Fruit fly (Drosophila melanogaster) whole organism, wandering third instar larva: ENCODE results near the gene cbt.

ENCODE experiments used
- Abd-B ChIP-seq: fragments of >200 bp; optimal IDR thresholded peaks from 2 replicates; lab custom pipeline; 2017; ENCODE audit warnings: missing biosample characterization, missing genetic modification characterization
- CG32264 ChIP-seq: fragments of 200-800 bp; sonication (Bioruptor generic); optimal IDR thresholded peaks from 2 replicates; lab custom pipeline; 2016; ENCODE audit warnings: missing biosample characterization, missing genetic modification characterization
- CG9705 ChIP-seq: fragments of 200-800 bp; sonication (Bioruptor generic); optimal IDR thresholded peaks from 2 replicates; lab custom pipeline; 2018; ENCODE audit warnings: missing biosample characterization, mild to moderate bottlenecking, missing genetic modification characterization
- CrebA ChIP-seq: fragments of 200-800 bp; sonication (Bioruptor generic); optimal IDR thresholded peaks from 2 replicates; lab custom pipeline; 2016; ENCODE audit warnings: missing biosample characterization, mild to moderate bottlenecking, missing genetic modification characterization, borderline replicate concordance
- Dfd ChIP-seq: fragments of >200 bp; optimal IDR thresholded peaks from 2 replicates; lab custom pipeline; 2017; ENCODE audit warnings: missing biosample characterization, missing genetic modification characterization
- Dif ChIP-seq: fragments of 200-275, 200-300 bp; sonication (Bioruptor generic); optimal IDR thresholded peaks from 2 replicates; lab custom pipeline; 2018; ENCODE audit warnings: missing biosample characterization, missing genetic modification characterization; ENCODE audit not compliant: partially characterized antibody
- GATAd ChIP-seq: sonication (Bioruptor generic); optimal IDR thresholded peaks from 2 replicates; lab custom pipeline; 2016; ENCODE audit warnings: missing biosample characterization, missing genetic modification characterization
- HLH106 ChIP-seq: fragments of 200-800 bp; optimal IDR thresholded peaks from 3 replicates; lab custom pipeline; 2019; ENCODE audit warnings: missing biosample characterization, mild to moderate bottlenecking, missing genetic modification characterization, moderate library complexity
- Hnf4 ChIP-seq: fragments of 200-800 bp; sonication (Bioruptor generic); optimal IDR thresholded peaks from 2 replicates; lab custom pipeline; 2016; ENCODE audit warnings: missing biosample characterization, mild to moderate bottlenecking, missing genetic modification characterization
- Hr78 ChIP-seq: fragments of >200 bp; optimal IDR thresholded peaks from 2 replicates; lab custom pipeline; 2017; ENCODE audit warnings: missing biosample characterization, missing genetic modification characterization
- Hr83 ChIP-seq: fragments of 200-300 bp; sonication (Bioruptor generic); optimal IDR thresholded peaks from 2 replicates; lab custom pipeline; 2016; ENCODE audit warnings: missing biosample characterization, mild to moderate bottlenecking, missing genetic modification characterization, moderate library complexity; ENCODE audit not compliant: poor library complexity, severe bottlenecking
- Jra ChIP-seq: sonication (Bioruptor generic); optimal IDR thresholded peaks from 2 replicates; lab custom pipeline; 2016; ENCODE audit warnings: missing biosample characterization, missing genetic modification characterization
- Mio ChIP-seq: sonication (Bioruptor generic); optimal IDR thresholded peaks from 2 replicates; lab custom pipeline; 2016; ENCODE audit warnings: missing biosample characterization, missing genetic modification characterization
- Myc ChIP-seq: fragments of >200 bp; optimal IDR thresholded peaks from 2 replicates; lab custom pipeline; 2017
- N ChIP-seq: fragments of >200 bp; optimal IDR thresholded peaks from 2 replicates; lab custom pipeline; 2018; ENCODE audit warnings: missing biosample characterization, missing external identifiers, missing genetic modification characterization
- OdsH ChIP-seq: fragments of 200-800 bp; sonication (Bioruptor generic); optimal IDR thresholded peaks from 2 replicates; lab custom pipeline; 2016; ENCODE audit warnings: missing biosample characterization, mild to moderate bottlenecking, missing genetic modification characterization
- Rel ChIP-seq, 2 experiments: fragments of 200-800 bp; sonication (Bioruptor generic) in 1 of 2; optimal IDR thresholded peaks; 2 replicates in 1 of 2; 3 replicates in 1 of 2; lab custom pipeline; 2016 to 2019; ENCODE audit warnings: mild to moderate bottlenecking in 2 of 2, missing biosample characterization in 2 of 2, missing genetic modification characterization in 2 of 2, moderate library complexity in 1 of 2
- Sp1 ChIP-seq: fragments of 200-800 bp; sonication (Bioruptor generic); optimal IDR thresholded peaks from 3 replicates; lab custom pipeline; 2019; ENCODE audit warnings: missing biosample characterization, mild to moderate bottlenecking, missing genetic modification characterization, moderate library complexity
- Vsx2 ChIP-seq: fragments of 200-300, 225-300 bp; sonication (Bioruptor generic); optimal IDR thresholded peaks from 2 replicates; lab custom pipeline; 2018; ENCODE audit warnings: missing biosample characterization, missing genetic modification characterization; ENCODE audit not compliant: partially characterized antibody
- br ChIP-seq: fragments of 200-800 bp; sonication (Bioruptor generic); optimal IDR thresholded peaks from 2 replicates; lab custom pipeline; 2016; ENCODE audit warnings: missing biosample characterization, missing genetic modification characterization
- brk ChIP-seq: fragments of 200-800 bp; sonication (Bioruptor generic); optimal IDR thresholded peaks from 2 replicates; lab custom pipeline; 2016; ENCODE audit warnings: missing biosample characterization, mild to moderate bottlenecking, missing genetic modification characterization
- dl ChIP-seq, 2 experiments: fragments of 175-275, 200-275 bp in 1 of 2; fragments of 200-275 bp in 1 of 2; sonication (Bioruptor generic); optimal IDR thresholded peaks; lab custom pipeline; 2018; ENCODE audit warnings: mild to moderate bottlenecking in 2 of 2, missing biosample characterization in 2 of 2, missing genetic modification characterization in 2 of 2, moderate library complexity in 2 of 2; ENCODE audit not compliant: partially characterized antibody in 2 of 2, insufficient read depth in 1 of 2
- dmrt93B ChIP-seq: fragments of 200-800 bp; sonication (Bioruptor generic); optimal IDR thresholded peaks from 2 replicates; lab custom pipeline; 2018; ENCODE audit warnings: missing biosample characterization, mild to moderate bottlenecking, missing genetic modification characterization
- dsf ChIP-seq: sonication (Bioruptor generic); optimal IDR thresholded peaks from 2 replicates; lab custom pipeline; 2016; ENCODE audit warnings: missing biosample characterization, missing genetic modification characterization, borderline replicate concordance
- ey ChIP-seq: fragments of 200-800 bp; sonication (Bioruptor generic); optimal IDR thresholded peaks from 2 replicates; lab custom pipeline; 2016; ENCODE audit warnings: missing biosample characterization, missing genetic modification characterization
- foxo ChIP-seq, 2 experiments: fragments of 200-800 bp; sonication (Bioruptor generic); optimal IDR thresholded peaks; 2 replicates in 1 of 2; 3 replicates in 1 of 2; lab custom pipeline; 2016 to 2017; ENCODE audit warnings: missing biosample characterization in 2 of 2, missing genetic modification characterization in 2 of 2
- fru ChIP-seq: fragments of 200-800 bp; sonication (Bioruptor generic); optimal IDR thresholded peaks from 3 replicates; lab custom pipeline; 2016; ENCODE audit warnings: missing biosample characterization, mild to moderate bottlenecking, missing genetic modification characterization
- h ChIP-seq: fragments of 200-800 bp; sonication (Bioruptor generic); optimal IDR thresholded peaks from 3 replicates; lab custom pipeline; 2016; ENCODE audit warnings: missing biosample characterization, mild to moderate bottlenecking, missing genetic modification characterization
- jim ChIP-seq: fragments of 175-275, 200-325 bp; sonication (Bioruptor generic); optimal IDR thresholded peaks from 2 replicates; lab custom pipeline; 2016; ENCODE audit warnings: missing biosample characterization, mild to moderate bottlenecking, missing genetic modification characterization
- lola ChIP-seq: fragments of >200 bp; optimal IDR thresholded peaks from 2 replicates; lab custom pipeline; 2017; ENCODE audit warnings: missing biosample characterization, missing genetic modification characterization
- pan ChIP-seq: fragments of >200 bp; optimal IDR thresholded peaks from 2 replicates; lab custom pipeline; 2017
- psq ChIP-seq: fragments of 200-800 bp; sonication (Bioruptor generic); optimal IDR thresholded peaks from 3 replicates; lab custom pipeline; 2017; ENCODE audit warnings: missing biosample characterization, mild to moderate bottlenecking, missing genetic modification characterization, moderate library complexity
- rgr ChIP-seq: fragments of 200-800 bp; sonication (Bioruptor generic); optimal IDR thresholded peaks from 3 replicates; lab custom pipeline; 2016; ENCODE audit warnings: missing biosample characterization, mild to moderate bottlenecking, missing genetic modification characterization
- sage ChIP-seq: fragments of 200-800 bp; sonication (Bioruptor generic); optimal IDR thresholded peaks from 2 replicates; lab custom pipeline; 2016; ENCODE audit warnings: missing biosample characterization, mild to moderate bottlenecking, missing genetic modification characterization
- sv ChIP-seq: fragments of 200-800 bp; sonication (Bioruptor generic); optimal IDR thresholded peaks from 3 replicates; lab custom pipeline; 2016; ENCODE audit warnings: missing biosample characterization, missing genetic modification characterization
- tai ChIP-seq: sonication (Bioruptor generic); optimal IDR thresholded peaks from 2 replicates; lab custom pipeline; 2016; ENCODE audit warnings: missing biosample characterization, missing genetic modification characterization
- usp ChIP-seq: fragments of >200 bp; optimal IDR thresholded peaks from 2 replicates; lab custom pipeline; 2017; ENCODE audit warnings: missing biosample characterization, missing genetic modification characterization
- woc ChIP-seq: sonication (Bioruptor generic); optimal IDR thresholded peaks from 2 replicates; lab custom pipeline; 2016; ENCODE audit warnings: missing biosample characterization, mild to moderate bottlenecking, missing genetic modification characterization

The cbt gene

dm6 chr2L:485825-486240, 6.3 kb upstream of the cbt start:
- TF ChIP-seq CrebA (GFP tag; lab: Kevin White, UChicago) (no peak), dl (GFP tag; optimal IDR thresholded peaks at IDR 0.05; lab: Kevin White, UChicago; ENCODE audit: insufficient read depth in 1 of 2, partially characterized antibody in 2 of 2) (no peak), HLH106 (tag; lab: Kevin White, UChicago) (peak; percentile 56), br (GFP tag; lab: Kevin White, UChicago) (peak; percentile 96), tai (GFP tag; lab: Kevin White, UChicago) (peak; percentile 98), h (GFP tag; lab: Kevin White, UChicago) (peak; percentile 98), Myc (lab: Kevin White, UChicago) (no peak), Vsx2 (GFP tag; lab: Kevin White, UChicago) (no peak), Hnf4 (GFP tag; lab: Kevin White, UChicago) (peak; percentile 98), dmrt93B (peak; percentile 74), jim (GFP tag; lab: Kevin White, UChicago) (peak; percentile 98), lola (GFP tag; lab: Kevin White, UChicago) (no peak), Hr83 (GFP tag; lab: Kevin White, UChicago) (peak; percentile 100), Abd-B (GFP tag; lab: Kevin White, UChicago) (no peak), Jra (GFP tag; lab: Kevin White, UChicago) (peak; percentile 98), woc (GFP tag; lab: Kevin White, UChicago) (peak; percentile 65), Dfd (GFP tag; lab: Kevin White, UChicago) (no peak), rgr (peak; percentile 96), OdsH (GFP tag; lab: Kevin White, UChicago) (peak; percentile 96), foxo (GFP tag; optimal IDR thresholded peaks at IDR 0.05; lab: Kevin White, UChicago) (peak; percentile 64 to 92), fru (GFP tag; lab: Kevin White, UChicago) (peak; percentile 97), Sp1 (GFP tag; lab: Kevin White, UChicago) (peak; percentile 88), dsf (GFP tag; lab: Kevin White, UChicago) (peak; percentile 94), Dif (GFP tag; lab: Kevin White, UChicago) (no peak), N (GFP tag; lab: Kevin White, UChicago) (no peak), usp (GFP tag; lab: Kevin White, UChicago) (no peak), pan (lab: Kevin White, UChicago) (no peak), ey (peak; percentile 86), brk (GFP tag; lab: Kevin White, UChicago) (peak; percentile 85), sage (peak; percentile 82), GATAd (GFP tag; lab: Kevin White, UChicago) (peak; percentile 94), Hr78 (GFP tag; lab: Kevin White, UChicago) (no peak), CG9705 (peak; percentile 81), CG32264 (peak; percentile 86), Mio (GFP tag; lab: Kevin White, UChicago) (peak; percentile 68), Rel (GFP tag; optimal IDR thresholded peaks at IDR 0.05; lab: Kevin White, UChicago) (peak; percentile 65), Rel (tag; optimal IDR thresholded peaks at IDR 0.05; lab: Kevin White, UChicago) (peak; percentile 74), sv (GFP tag; lab: Kevin White, UChicago) (no peak), psq (GFP tag; lab: Kevin White, UChicago) (peak; percentile 92)

dm6 chr2L:485127-485824, 5.8 kb upstream of the cbt start:
- TF ChIP-seq sv (GFP tag; lab: Kevin White, UChicago) (peak; percentile 54), CrebA (GFP tag; lab: Kevin White, UChicago) (peak; percentile 17), OdsH (GFP tag; lab: Kevin White, UChicago) (no peak), Jra (GFP tag; lab: Kevin White, UChicago) (no peak)
